Fruit fly (Drosophila melanogaster) whole organism, larva: ENCODE measurements around the gene CG9757.

ENCODE experiments used
- noc ChIP-seq: fragments of 200-800 bp; sonication (Bioruptor generic); optimal IDR thresholded peaks from 3 replicates; lab custom pipeline; 2019; ENCODE audit warnings: missing biosample characterization, mild to moderate bottlenecking, missing genetic modification characterization, moderate library complexity

CG9757 gene

DNA sequence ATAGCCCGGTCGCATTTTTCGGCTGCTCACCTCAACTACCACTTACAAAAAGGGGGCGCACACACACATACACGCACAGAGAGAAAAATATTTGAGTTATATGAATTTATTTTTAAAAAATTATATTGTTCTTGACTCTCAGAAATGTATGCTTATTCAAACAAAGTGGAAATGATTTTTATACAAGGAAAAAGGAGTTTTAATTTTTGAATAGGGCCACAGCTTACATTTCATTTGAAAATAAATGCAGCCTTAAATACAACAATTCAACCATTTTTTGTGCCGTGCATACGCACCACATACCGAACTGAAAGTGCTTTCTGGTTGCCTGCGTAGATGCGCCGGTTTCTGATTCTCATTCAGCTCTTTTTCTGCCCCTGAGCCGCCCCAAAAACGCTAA, 11.7 kb downstream of the CG9757 start:
- no peak for TF ChIP-seq noc (tag; lab: Kevin White, UChicago)

DNA sequence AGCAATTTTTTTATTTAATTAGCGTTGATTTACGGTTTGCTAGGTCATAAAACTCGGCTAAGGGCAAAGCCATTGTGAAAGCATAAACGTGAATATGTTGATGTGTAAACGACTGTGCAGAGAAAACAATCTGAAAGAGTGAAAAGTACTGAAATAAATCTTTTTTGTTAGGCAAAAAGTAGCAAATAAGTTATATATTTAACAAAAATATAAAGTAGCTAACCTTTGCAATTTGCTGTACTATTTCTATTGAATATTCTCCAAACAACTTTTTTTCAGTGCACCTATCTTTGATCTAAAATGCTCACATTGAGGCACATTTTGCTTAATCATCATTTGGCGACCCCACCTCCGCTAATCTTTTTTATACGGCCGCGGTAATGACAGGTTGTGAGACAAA, 15.8 kb downstream of the CG9757 start:
- TF ChIP-seq noc (tag; lab: Kevin White, UChicago) = no peak

DNA sequence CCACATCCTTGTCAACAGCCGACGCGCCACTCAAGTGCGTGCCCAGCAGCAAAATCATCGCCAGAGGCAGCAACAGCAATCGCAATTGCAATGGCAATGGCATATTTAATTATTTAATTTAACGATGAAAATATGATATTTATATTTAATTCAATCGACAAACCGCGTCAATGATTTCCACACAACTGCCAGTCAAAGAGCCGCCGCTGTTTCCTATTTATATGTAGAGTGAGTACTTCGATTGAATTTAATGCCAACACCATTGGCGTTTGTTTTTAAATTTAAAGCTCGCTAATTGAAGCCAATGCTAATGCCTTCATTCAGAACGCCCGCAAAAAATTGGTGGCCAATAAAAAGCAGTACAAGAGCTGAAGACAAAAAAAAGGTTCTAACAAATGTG, 19.7 kb downstream of the CG9757 start, which contains the start of gene CG14369:
Gene CG14369, minus strand, starts transcription at position 101 of the 400 bp plus-strand sequence.
- no peak for TF ChIP-seq noc (tag; lab: Kevin White, UChicago)

DNA sequence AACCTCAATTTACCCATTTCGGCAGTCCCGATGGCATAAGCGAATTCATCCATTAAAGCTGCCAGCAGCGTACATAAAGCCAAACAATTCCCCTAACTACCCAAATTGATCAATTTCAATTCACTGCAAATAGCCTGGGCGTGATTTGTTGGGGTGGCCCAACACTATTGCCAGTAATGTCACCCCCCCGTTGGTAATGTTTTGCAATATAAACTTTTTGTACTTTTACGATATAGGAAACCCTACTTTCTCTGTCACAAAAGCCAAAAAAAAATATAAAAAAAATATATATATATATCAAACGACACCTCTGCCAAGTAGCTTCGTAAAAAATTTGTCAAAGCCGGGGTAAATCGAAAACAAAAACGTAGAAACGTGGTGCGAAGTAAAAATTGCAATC, 24.5 kb downstream of the CG9757 start, which contains the start of gene CG14370:
Gene CG14370, plus strand, starts transcription at position 301 of the 400 bp plus-strand sequence.
- no peak for TF ChIP-seq noc (tag; lab: Kevin White, UChicago)
